Fruit fly (Drosophila melanogaster): Measurements from ENCODE around the gene mus302.

DNA sequence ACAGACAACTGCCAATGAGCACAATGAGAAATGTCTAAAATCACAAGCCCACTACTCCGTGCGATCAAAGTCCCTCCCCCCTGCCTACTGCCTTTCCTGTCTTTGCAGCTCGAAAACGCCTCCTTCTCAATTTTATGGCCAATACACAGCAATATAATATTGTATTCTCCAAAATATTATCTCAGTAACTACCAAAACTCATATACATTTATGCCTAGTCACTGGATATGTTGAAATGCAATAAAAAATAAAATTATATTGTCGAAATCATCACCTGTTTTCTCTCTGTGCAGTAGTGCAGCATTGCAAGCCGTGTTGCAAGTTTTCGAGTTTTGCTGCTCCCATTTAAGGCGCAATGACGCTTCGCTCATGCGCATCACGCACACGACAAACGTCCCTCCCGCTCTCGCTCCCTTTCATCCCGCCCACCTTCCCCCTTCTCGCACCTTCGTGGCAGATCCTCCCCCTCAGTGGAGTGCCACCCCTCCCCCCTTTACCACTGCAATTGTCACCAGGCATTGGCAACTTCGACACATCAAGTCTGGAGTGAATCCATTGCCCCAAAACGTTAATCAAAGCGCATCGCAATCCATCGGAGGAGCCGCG, 20.9 kb downstream of the mus302 start:
- TF ChIP-seq CG8478 (optimal IDR thresholded peaks at IDR 0.05) (no peak), usp (GFP tag; optimal IDR thresholded peaks at IDR 0.05) (no peak), EcR (GFP tag; optimal IDR thresholded peaks at IDR 0.05) (no peak), pan (optimal IDR thresholded peaks at IDR 0.05) (no peak)

Measured in whole organism.